Worm (Caenorhabditis elegans) whole organism, L3 larva: Measurements from ENCODE around the gene C41A3.2.

Source experiments
- R02D3.7 ChIP-seq: fragments of 150-350 bp; optimal IDR thresholded peaks from 2 replicates; lab custom pipeline; 2014; ENCODE audit warnings: missing biosample characterization, missing genetic modification characterization
- ZK546.5 ChIP-seq: sonication (generic microtip); optimal IDR thresholded peaks from 2 replicates; lab custom pipeline; 2017; ENCODE audit warnings: missing biosample characterization, missing genetic modification characterization
- ama-1 ChIP-seq: fragments of 150-350 bp; optimal IDR thresholded peaks from 2 replicates; lab custom pipeline; 2018
- ceh-28 ChIP-seq: fragments of 150-350 bp; optimal IDR thresholded peaks from 2 replicates; lab custom pipeline; 2014; ENCODE audit warnings: missing biosample characterization, missing genetic modification reagents, missing genetic modification characterization
- ceh-82 ChIP-seq: fragments of 150-350 bp; optimal IDR thresholded peaks from 2 replicates; lab custom pipeline; 2014; ENCODE audit warnings: missing biosample characterization, missing genetic modification characterization
- ceh-9 ChIP-seq: sonication (generic microtip); optimal IDR thresholded peaks from 2 replicates; lab custom pipeline; 2018; ENCODE audit warnings: missing biosample characterization, missing genetic modification characterization
- daf-12 ChIP-seq: fragments of 150-350 bp; optimal IDR thresholded peaks from 2 replicates; lab custom pipeline; 2014; ENCODE audit warnings: missing biosample characterization, missing genetic modification reagents, missing genetic modification characterization
- egl-27 ChIP-seq: sonication (generic microtip); optimal IDR thresholded peaks from 4 replicates; lab custom pipeline; 2017; ENCODE audit warnings: missing biosample characterization, missing genetic modification reagents, missing genetic modification characterization
- egl-5 ChIP-seq: fragments of 150-350 bp; optimal IDR thresholded peaks from 2 replicates; lab custom pipeline; 2017; ENCODE audit warnings: missing biosample characterization, missing genetic modification reagents, missing genetic modification characterization, inconsistent platforms
- elt-1 ChIP-seq: fragments of 150-350 bp; optimal IDR thresholded peaks from 2 replicates; lab custom pipeline; 2014; ENCODE audit warnings: missing biosample characterization, missing genetic modification characterization
- elt-2 ChIP-seq: sonication (generic microtip); optimal IDR thresholded peaks from 2 replicates; lab custom pipeline; 2016; ENCODE audit warnings: missing genetic modification reagents, mild to moderate bottlenecking, missing genetic modification characterization, missing compliant biosample characterization
- elt-3 ChIP-seq, 3 experiments: fragments of 150-350 bp in 1 of 3; sonication (generic microtip) in 2 of 3; optimal IDR thresholded peaks; 2 replicates in 2 of 3; 4 replicates in 1 of 3; lab custom pipeline; 2014 to 2017; ENCODE audit warnings: missing biosample characterization in 3 of 3, missing genetic modification characterization in 3 of 3
- eor-1 ChIP-seq, 2 experiments: fragments of 150-350 bp; optimal IDR thresholded peaks; 2 replicates each; lab custom pipeline; 2014 to 2018; ENCODE audit warnings: missing biosample characterization in 2 of 2, missing genetic modification characterization in 2 of 2
- fkh-10 ChIP-seq: sonication (generic microtip); optimal IDR thresholded peaks from 2 replicates; lab custom pipeline; 2017; ENCODE audit warnings: missing biosample characterization, missing genetic modification reagents, missing genetic modification characterization
- fkh-2 ChIP-seq: fragments of 150-350 bp; optimal IDR thresholded peaks from 2 replicates; lab custom pipeline; 2014; ENCODE audit warnings: missing biosample characterization, missing genetic modification reagents, missing genetic modification characterization
- fos-1 ChIP-seq: fragments of 150-350 bp; optimal IDR thresholded peaks from 2 replicates; lab custom pipeline; 2014; ENCODE audit warnings: missing biosample characterization, missing genetic modification characterization
- hmg-11 ChIP-seq: sonication (generic microtip); optimal IDR thresholded peaks from 2 replicates; lab custom pipeline; 2016; ENCODE audit warnings: missing genetic modification characterization, missing compliant biosample characterization
- lin-15B ChIP-seq: fragments of 150-350 bp; optimal IDR thresholded peaks from 2 replicates; lab custom pipeline; 2014; ENCODE audit warnings: missing biosample characterization, missing genetic modification characterization
- lin-39 ChIP-seq: fragments of 150-350 bp; optimal IDR thresholded peaks from 2 replicates; lab custom pipeline; 2018; ENCODE audit warnings: missing biosample characterization, missing genetic modification reagents, missing genetic modification characterization
- mml-1 ChIP-seq: fragments of 150-350 bp; sonication (generic microtip); optimal IDR thresholded peaks from 3 replicates; lab custom pipeline; 2014; ENCODE audit warnings: missing biosample characterization, missing genetic modification characterization
- nfya-1 ChIP-seq: sonication (generic microtip); optimal IDR thresholded peaks from 2 replicates; lab custom pipeline; 2017; ENCODE audit warnings: missing genetic modification characterization, mild to moderate bottlenecking, missing compliant biosample characterization, antibody characterized with exemption, moderate library complexity; ENCODE audit not compliant: insufficient read depth
- nhr-11 ChIP-seq: fragments of 150-350 bp; optimal IDR thresholded peaks from 2 replicates; lab custom pipeline; 2014; ENCODE audit warnings: missing biosample characterization, missing genetic modification characterization
- nhr-12 ChIP-seq: fragments of 150-350 bp; optimal IDR thresholded peaks from 2 replicates; lab custom pipeline; 2014; ENCODE audit warnings: missing biosample characterization, missing genetic modification characterization
- nhr-23 ChIP-seq: fragments of 150-350 bp; optimal IDR thresholded peaks from 2 replicates; lab custom pipeline; 2014; ENCODE audit warnings: missing biosample characterization, missing genetic modification reagents, missing genetic modification characterization
- nhr-237 ChIP-seq: fragments of 150-350 bp; optimal IDR thresholded peaks from 2 replicates; lab custom pipeline; 2014; ENCODE audit warnings: missing biosample characterization, missing genetic modification characterization
- nhr-28 ChIP-seq: fragments of 150-350 bp; optimal IDR thresholded peaks from 2 replicates; lab custom pipeline; 2014; ENCODE audit warnings: missing biosample characterization, missing genetic modification characterization
- nhr-43 ChIP-seq: sonication (generic microtip); optimal IDR thresholded peaks from 2 replicates; lab custom pipeline; 2016; ENCODE audit warnings: mild to moderate bottlenecking, missing genetic modification characterization, missing compliant biosample characterization; ENCODE audit not compliant: poor library complexity, severe bottlenecking
- nhr-76 ChIP-seq: fragments of 150-350 bp; sonication (generic microtip); optimal IDR thresholded peaks from 5 replicates; lab custom pipeline; 2014; ENCODE audit warnings: missing biosample characterization, missing genetic modification characterization
- nhr-77 ChIP-seq: fragments of 150-350 bp; optimal IDR thresholded peaks from 2 replicates; lab custom pipeline; 2014; ENCODE audit warnings: missing biosample characterization, missing genetic modification characterization
- pha-4 ChIP-seq: fragments of 150-350 bp; optimal IDR thresholded peaks from 2 replicates; lab custom pipeline; 2014; ENCODE audit warnings: missing biosample characterization, missing genetic modification reagents, missing genetic modification characterization
- pqm-1 ChIP-seq: fragments of 150-350 bp; optimal IDR thresholded peaks from 2 replicates; lab custom pipeline; 2017; ENCODE audit warnings: missing biosample characterization, missing genetic modification characterization, inconsistent platforms
- sea-2 ChIP-seq: fragments of 150-350 bp; sonication (generic microtip); optimal IDR thresholded peaks from 4 replicates; lab custom pipeline; 2014; ENCODE audit warnings: missing biosample characterization, missing genetic modification reagents, missing genetic modification characterization
- skn-1 ChIP-seq: fragments of 150-350 bp; optimal IDR thresholded peaks from 2 replicates; lab custom pipeline; 2014; ENCODE audit warnings: missing biosample characterization, missing genetic modification characterization
- snpc-4 ChIP-seq: fragments of 150-350 bp; optimal IDR thresholded peaks from 2 replicates; lab custom pipeline; 2014; ENCODE audit warnings: missing biosample characterization, missing genetic modification characterization
- unc-62 ChIP-seq: fragments of 150-350 bp; sonication (generic microtip); optimal IDR thresholded peaks from 4 replicates; lab custom pipeline; 2014; ENCODE audit warnings: missing biosample characterization, missing genetic modification reagents, missing genetic modification characterization
- zag-1 ChIP-seq: fragments of 150-350 bp; optimal IDR thresholded peaks from 2 replicates; lab custom pipeline; 2014; ENCODE audit warnings: missing biosample characterization, missing genetic modification characterization
- ztf-11 ChIP-seq: fragments of 150-350 bp; optimal IDR thresholded peaks from 2 replicates; lab custom pipeline; 2014; ENCODE audit warnings: missing biosample characterization, missing genetic modification characterization
- ztf-4 ChIP-seq: fragments of 150-350 bp; optimal IDR thresholded peaks from 2 replicates; lab custom pipeline; 2014; ENCODE audit warnings: missing biosample characterization, missing genetic modification characterization

The C41A3.2 gene

DNA sequence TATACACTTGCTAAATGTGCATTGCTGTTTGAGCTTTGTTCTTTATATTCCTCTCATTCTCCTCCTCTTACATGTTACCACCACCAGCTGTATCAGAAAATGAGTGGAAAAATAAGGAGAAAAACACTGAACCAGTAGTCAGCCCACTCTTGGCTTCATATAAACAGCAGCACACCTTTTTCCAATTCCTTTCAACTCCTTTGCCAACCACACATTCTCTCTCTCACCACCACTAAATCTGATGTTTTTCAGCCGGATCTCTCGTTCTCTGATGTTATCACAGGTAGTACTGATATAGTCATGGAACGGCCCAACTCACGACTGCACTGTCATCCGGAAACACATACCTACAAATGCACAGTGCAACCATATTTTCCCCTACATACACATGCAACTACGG lies 27.6 kb downstream of the C41A3.2 start, which contains the start of gene kcnl-3:
TSS of gene kcnl-3 (plus strand) at position 301 of the 400 bp plus-strand sequence.
- TF ChIP-seq nhr-237, result no peak
- no peak for TF ChIP-seq R02D3.7 (tag; lab: Kevin White, UChicago)
- TF ChIP-seq egl-5 (tag; lab: Kevin White, UChicago), result no peak
- TF ChIP-seq lin-39, result no peak
- TF ChIP-seq nhr-28, result no peak
- no peak for TF ChIP-seq fos-1
- no peak for TF ChIP-seq skn-1 (tag; lab: Kevin White, UChicago)
- no peak for TF ChIP-seq fkh-10 (GFP tag; lab: Kevin White, UChicago)

DNA sequence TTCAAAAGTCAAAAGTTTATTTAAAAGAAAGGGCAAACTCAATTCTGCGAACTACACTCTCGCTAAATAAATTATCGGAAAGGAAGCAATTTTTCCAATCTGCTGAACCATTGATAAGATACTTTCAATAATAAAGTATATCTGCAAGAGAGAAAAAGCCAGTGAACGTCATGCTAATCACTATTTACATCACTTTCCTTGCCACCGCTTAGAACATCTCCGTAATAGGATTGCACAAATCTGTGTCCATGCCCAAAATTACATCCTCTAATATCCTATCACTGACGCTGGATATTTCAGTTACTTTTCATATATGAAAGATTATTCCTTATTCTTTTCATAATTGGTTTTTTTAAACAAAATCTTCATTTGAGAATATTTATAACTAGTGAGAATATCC lies 31.4 kb downstream of the C41A3.2 start:
- TF ChIP-seq fkh-10 (GFP tag; lab: Kevin White, UChicago) (no peak), nhr-237 (no peak), nhr-11 (tag; lab: Kevin White, UChicago) (no peak), nhr-23 (tag; lab: Kevin White, UChicago) (no peak)

DNA sequence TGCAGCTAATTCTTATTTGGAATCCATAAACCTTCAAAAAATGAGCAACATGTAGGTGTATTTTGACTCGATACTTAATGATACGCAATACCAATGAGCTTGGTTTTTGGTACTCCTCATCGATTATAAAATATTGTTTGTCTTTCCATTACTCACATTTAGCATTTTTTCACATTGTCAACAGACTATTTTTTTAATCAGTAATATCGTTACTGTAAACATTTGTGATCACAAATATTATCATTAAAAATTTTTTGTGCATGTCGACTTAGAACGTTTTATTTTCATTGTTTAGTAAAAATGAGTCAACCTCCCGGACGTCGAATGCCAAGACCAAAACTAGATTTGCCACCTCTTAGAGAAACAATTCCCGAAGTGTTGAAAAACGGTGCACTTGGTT lies 36.8 kb downstream of the C41A3.2 start, which contains the start of gene sek-5:
TSS of gene sek-5 (plus strand) at position 301 of the 400 bp plus-strand sequence.
- TF ChIP-seq pha-4 (tag; lab: Kevin White, UChicago), result peak; percentile 39
- TF ChIP-seq zag-1, result no peak
- TF ChIP-seq unc-62, result no peak
- TF ChIP-seq elt-3 (tag; optimal IDR thresholded peaks at IDR 0.05; lab: Kevin White, UChicago), result no peak
- no peak for TF ChIP-seq ZK546.5 (tag; lab: Kevin White, UChicago)

DNA sequence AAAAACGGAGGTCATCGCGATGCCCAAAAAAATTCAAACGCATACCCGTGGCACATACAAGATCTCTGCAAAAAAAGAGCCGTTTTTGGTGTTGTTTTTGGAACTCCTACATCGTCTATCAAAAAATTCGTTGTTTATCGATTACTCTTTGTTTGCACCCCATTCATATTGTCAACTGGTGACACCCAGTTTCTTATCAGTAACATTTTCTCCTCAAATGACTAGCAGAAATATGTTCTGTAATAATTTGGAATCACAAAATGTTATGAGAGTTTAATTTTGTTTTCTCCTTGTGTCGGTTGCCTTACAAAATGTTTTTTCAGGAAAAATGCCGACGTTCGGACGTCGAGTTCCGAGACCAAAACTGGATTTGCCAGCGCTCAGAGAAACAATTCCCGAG lies 39.4 kb downstream of the C41A3.2 start, which contains the start of gene sek-4:
TSS of gene sek-4 (plus strand) at position 318 of the 400 bp plus-strand sequence.
- peak; percentile 50 for TF ChIP-seq pha-4 (tag; lab: Kevin White, UChicago)
- TF ChIP-seq nhr-76 (tag; lab: Kevin White, UChicago), result no peak
- no peak for TF ChIP-seq ztf-11 (tag; lab: Kevin White, UChicago)
- no peak for TF ChIP-seq ztf-4
- peak; percentile 58 for TF ChIP-seq elt-2 (tag; lab: Kevin White, UChicago)
- peak; percentile 25 for TF ChIP-seq pqm-1 (tag; lab: Kevin White, UChicago)
- TF ChIP-seq egl-5 (tag; lab: Kevin White, UChicago), result no peak
- TF ChIP-seq unc-62, result no peak
- TF ChIP-seq mml-1 (tag; lab: Kevin White, UChicago), result no peak
- TF ChIP-seq, all 47 proteins: peak for 3

DNA sequence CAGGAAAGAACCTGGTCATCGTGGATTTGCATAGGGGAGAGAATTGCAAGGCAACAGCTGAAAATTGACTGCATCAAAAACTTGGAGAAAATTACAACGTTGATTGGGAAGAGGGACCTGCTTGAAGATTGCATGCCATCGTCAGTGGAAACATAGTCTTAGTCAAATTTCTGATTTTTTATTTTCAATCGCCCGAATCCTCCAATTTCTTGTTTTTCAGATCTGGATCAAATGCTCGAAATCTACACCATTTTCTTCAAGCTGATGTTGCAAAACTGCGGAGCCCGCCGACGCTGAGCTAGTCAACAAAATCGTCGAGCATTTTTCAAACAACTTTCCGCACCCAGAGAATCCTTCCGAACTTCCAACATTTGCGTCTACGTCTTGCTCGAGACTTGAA lies 40.6 kb downstream of the C41A3.2 start:
- TF ChIP-seq egl-27 (no peak), elt-3 (tag; optimal IDR thresholded peaks at IDR 0.05; lab: Kevin White, UChicago) (no peak), nhr-77 (no peak), ztf-4 (no peak), elt-2 (tag; lab: Kevin White, UChicago) (no peak), fos-1 (no peak), lin-15B (no peak), snpc-4 (tag; lab: Kevin White, UChicago) (no peak), ZK546.5 (tag; lab: Kevin White, UChicago) (no peak), nhr-76 (tag; lab: Kevin White, UChicago) (no peak), daf-12 (no peak), lin-39 (no peak), nhr-43 (tag; lab: Kevin White, UChicago) (no peak), ama-1 (lab: Kevin White, UChicago) (no peak), ceh-9 (tag; lab: Kevin White, UChicago) (no peak)

DNA sequence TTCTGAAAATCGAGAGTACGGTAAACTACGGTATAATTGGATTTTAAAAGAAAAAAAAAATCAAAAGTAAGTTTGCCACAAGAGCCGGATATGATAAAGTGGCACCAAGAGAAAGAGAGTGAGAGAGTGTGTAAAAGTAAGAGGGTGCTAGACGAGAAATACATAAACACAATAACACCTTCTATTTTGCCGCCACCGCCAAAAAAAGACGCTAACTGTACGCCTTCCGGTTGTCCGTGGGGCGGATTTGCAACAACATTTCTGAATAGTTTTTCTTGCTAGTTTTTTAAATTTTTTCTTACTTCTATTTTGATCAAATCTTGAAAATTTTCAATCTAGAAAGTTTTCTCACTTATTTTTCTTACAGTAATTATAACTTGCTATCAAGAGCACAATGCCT lies 41.5 kb downstream of the C41A3.2 start, which contains the start of gene F35C8.8:
TSS of gene F35C8.8 (minus strand) at position 2 of the 400 bp plus-strand sequence.
- TF ChIP-seq nhr-76 (tag; lab: Kevin White, UChicago) (no peak), mml-1 (tag; lab: Kevin White, UChicago) (no peak)

DNA sequence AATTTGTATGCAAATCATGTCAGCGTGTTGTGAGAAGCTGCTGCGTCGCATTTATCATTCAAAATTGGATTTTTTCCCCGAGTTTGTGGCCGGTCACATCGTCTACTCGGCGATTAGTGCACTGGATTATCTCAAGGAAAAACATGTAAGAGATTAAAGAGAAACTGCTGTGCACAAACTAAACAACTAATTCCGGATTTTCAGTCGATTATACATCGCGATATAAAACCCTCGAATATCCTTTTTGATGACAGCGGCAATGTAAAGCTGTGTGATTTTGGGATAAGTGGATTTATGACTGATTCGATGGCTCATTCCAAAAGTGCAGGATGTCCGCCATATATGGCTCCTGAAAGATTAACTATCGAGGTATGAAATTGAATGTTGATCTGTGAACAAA lies 43.5 kb downstream of the C41A3.2 start:
- TF ChIP-seq ceh-28 (tag; lab: Kevin White, UChicago), result no peak
- TF ChIP-seq elt-1 (tag; lab: Kevin White, UChicago), result no peak
- TF ChIP-seq nhr-237, result no peak
- no peak for TF ChIP-seq zag-1
- no peak for TF ChIP-seq nhr-12 (tag; lab: Kevin White, UChicago)
- TF ChIP-seq nhr-76 (tag; lab: Kevin White, UChicago), result no peak
- no peak for TF ChIP-seq ZK546.5 (tag; lab: Kevin White, UChicago)
- TF ChIP-seq elt-2 (tag; lab: Kevin White, UChicago), result no peak
- no peak for TF ChIP-seq hmg-11
- no peak for TF ChIP-seq ceh-82 (tag; lab: Kevin White, UChicago)
- TF ChIP-seq fkh-2 (tag; lab: Kevin White, UChicago), result no peak
- TF ChIP-seq eor-1 (tag; optimal IDR thresholded peaks at IDR 0.05; lab: Kevin White, UChicago), result no peak
- no peak for TF ChIP-seq lin-39
- TF ChIP-seq nhr-77, result no peak
- no peak for TF ChIP-seq sea-2 (GFP tag; lab: Kevin White, UChicago)
- no peak for TF ChIP-seq nfya-1 (tag; lab: Kevin White, UChicago)
- TF ChIP-seq ztf-11 (tag; lab: Kevin White, UChicago), result no peak
